Fruit fly (Drosophila melanogaster): ENCODE data around the gene elm.

Gene elm

dm6 chr3R:5654692-5655181, at the start of gene elm, which contains the start of gene MED27 (continued):
- peak; percentile 89 for TF ChIP-seq CG1647 (GFP tag; optimal IDR thresholded peaks at IDR 0.05)
- no peak; the same call in 2 of the 3 replicates for TF ChIP-seq z (GFP tag; IDR thresholded peaks at IDR 0.05)
- peak; percentile 56 for TF ChIP-seq Hey (tag; optimal IDR thresholded peaks at IDR 0.05)
- peak; percentile 96 for TF ChIP-seq CG14710 (tag; optimal IDR thresholded peaks at IDR 0.05)
- peak; percentile 85 for TF ChIP-seq gt (GFP tag; IDR thresholded peaks at IDR 0.05)
- 0 out of 3 replicates have a peak, but pooled peaks have one; percentile 67 for TF ChIP-seq CG2199 (GFP tag; IDR thresholded peaks at IDR 0.05)
- TF ChIP-seq pum (GFP tag; optimal IDR thresholded peaks at IDR 0.05) = peak; percentile 94
- TF ChIP-seq ftz-f1 (GFP tag; optimal IDR thresholded peaks at IDR 0.05) = peak; percentile 85
- TF ChIP-seq Side (GFP tag; optimal IDR thresholded peaks at IDR 0.05) = peak; percentile 89
- TF ChIP-seq vnd (GFP tag; IDR thresholded peaks at IDR 0.05; ENCODE audit: partially characterized antibody) = peak; percentile 93
- peak; percentile 98 for TF ChIP-seq CG6272 (GFP tag; IDR thresholded peaks at IDR 0.05)
- peak; percentile 81 for TF ChIP-seq CG11723 (GFP tag; optimal IDR thresholded peaks at IDR 0.05)
- peak; percentile 98 for TF ChIP-seq lilli (GFP tag; optimal IDR thresholded peaks at IDR 0.05)
- peak; percentile 95 for TF ChIP-seq lmd (GFP tag; IDR thresholded peaks at IDR 0.05)
- peak; percentile 93 for TF ChIP-seq slou (GFP tag; optimal IDR thresholded peaks at IDR 0.05)
- TF ChIP-seq CG12071 (GFP tag; optimal IDR thresholded peaks at IDR 0.05) = peak; percentile 15
- TF ChIP-seq Optix (GFP tag; IDR thresholded peaks at IDR 0.05) = peak; percentile 84; the same call in 2 of the 3 replicates
- TF ChIP-seq bigmax (GFP tag; optimal IDR thresholded peaks at IDR 0.05) = no peak
- peak; percentile 62 for TF ChIP-seq repo (GFP tag; optimal IDR thresholded peaks at IDR 0.05)
- peak; percentile 91 for TF ChIP-seq Ets97D (GFP tag; optimal IDR thresholded peaks at IDR 0.05)
- TF ChIP-seq Adf1 (GFP tag; IDR thresholded peaks at IDR 0.05) = peak; percentile 74
- TF ChIP-seq CG13287 (GFP tag; IDR thresholded peaks at IDR 0.05; ENCODE audit: partially characterized antibody) = peak; percentile 95
- peak; percentile 89 for TF ChIP-seq CG13123 (GFP tag; optimal IDR thresholded peaks at IDR 0.05)
- peak; percentile 92 for TF ChIP-seq trh (GFP tag; optimal IDR thresholded peaks at IDR 0.05)
- peak; percentile 93 for TF ChIP-seq H15 (GFP tag; IDR thresholded peaks at IDR 0.05)
- TF ChIP-seq Dll (GFP tag; IDR thresholded peaks at IDR 0.05; ENCODE audit: partially characterized antibody) = peak; percentile 98
- TF ChIP-seq sna (GFP tag; IDR thresholded peaks at IDR 0.05; ENCODE audit: partially characterized antibody) = peak; percentile 96
- TF ChIP-seq fd96Cb (tag; optimal IDR thresholded peaks at IDR 0.05) = peak; percentile 88
- peak; percentile 53 for TF ChIP-seq schlank (tag; optimal IDR thresholded peaks at IDR 0.05)
- peak; percentile 90 for TF ChIP-seq twi (tag; optimal IDR thresholded peaks at IDR 0.05)
- peak; percentile 79 for TF ChIP-seq Elba2 (GFP tag; optimal IDR thresholded peaks at IDR 0.05)
- peak; percentile 71 for TF ChIP-seq btn (GFP tag; optimal IDR thresholded peaks at IDR 0.05)
- TF ChIP-seq tll (GFP tag; optimal IDR thresholded peaks at IDR 0.05) = peak; percentile 41 to 83
- peak; percentile 87 for TF ChIP-seq Rx (GFP tag; IDR thresholded peaks at IDR 0.05)
- peak; percentile 95 for TF ChIP-seq MBD-R2 (GFP tag; IDR thresholded peaks at IDR 0.05)
- peak; percentile 95 for TF ChIP-seq CG7372 (GFP tag; IDR thresholded peaks at IDR 0.05)
- peak; percentile 92 for TF ChIP-seq CG2116 (GFP tag; optimal IDR thresholded peaks at IDR 0.05)
- no peak for TF ChIP-seq Dip2 (GFP tag; IDR thresholded peaks at IDR 0.05)
- TF ChIP-seq CrebB (tag; optimal IDR thresholded peaks at IDR 0.05) = peak; percentile 59
- TF ChIP-seq Ravus (GFP tag; IDR thresholded peaks at IDR 0.05) = peak; percentile 71
- peak; percentile 87 for TF ChIP-seq Meics (GFP tag; optimal IDR thresholded peaks at IDR 0.05)
- peak; percentile 95 for TF ChIP-seq CG12391 (tag; optimal IDR thresholded peaks at IDR 0.05)
- TF ChIP-seq D (optimal IDR thresholded peaks at IDR 0.05) = no peak
- peak; percentile 77 for TF ChIP-seq D (GFP tag; optimal IDR thresholded peaks at IDR 0.05)
- no peak; the same call in 1 of the 2 replicates for TF ChIP-seq dati (GFP tag; IDR thresholded peaks at IDR 0.05)
- TF ChIP-seq CG14441 (GFP tag; IDR thresholded peaks at IDR 0.05) = peak; percentile 95
- peak; percentile 77 for TF ChIP-seq gcm2 (GFP tag; optimal IDR thresholded peaks at IDR 0.05)
- TF ChIP-seq nau (GFP tag; optimal IDR thresholded peaks at IDR 0.05) = no peak
- TF ChIP-seq CkIIα-i1 (GFP tag; IDR thresholded peaks at IDR 0.05) = no peak; the same call in 1 of the 2 replicates
- peak in 1 of 3 experiments; percentile 69 for TF ChIP-seq Stat92E (GFP tag; optimal IDR thresholded peaks at IDR 0.05)
- TF ChIP-seq wor (GFP tag; IDR thresholded peaks at IDR 0.05) = peak; percentile 89

All from whole organism, embryonic.